Fruit fly (Drosophila melanogaster) whole organism, embryonic: ENCODE results near the gene Non3.

Source experiments
- Abd-B ChIP-seq: fragments of 200-800 bp; sonication (Bioruptor generic); optimal IDR thresholded peaks from 2 replicates; lab custom pipeline; 2018; ENCODE audit warnings: missing biosample characterization, mild to moderate bottlenecking, missing genetic modification characterization, moderate library complexity
- Ada2b ChIP-seq: fragments of 200-800 bp; sonication (Bioruptor generic); IDR thresholded peaks from 2 replicates; pipeline ENCODE4 v1.3.6; 2022; ENCODE audit warnings: missing biosample characterization, missing genetic modification characterization
- Atf3 ChIP-seq: fragments of 200-800 bp; sonication (Bioruptor generic); optimal IDR thresholded peaks from 3 replicates; lab custom pipeline; 2016; ENCODE audit warnings: missing biosample characterization, missing genetic modification characterization
- CG10366 ChIP-seq: fragments of 200-800 bp; sonication (Bioruptor generic); IDR thresholded peaks from 2 replicates; pipeline ENCODE4 v1.3.6; 2022; ENCODE audit warnings: missing biosample characterization, missing genetic modification characterization
- CG10543 ChIP-seq: fragments of 200-800 bp; sonication (Bioruptor generic); optimal IDR thresholded peaks from 3 replicates; lab custom pipeline; 2017; ENCODE audit warnings: missing biosample characterization, mild to moderate bottlenecking, missing genetic modification characterization, moderate library complexity
- CG12104 ChIP-seq: fragments of 200-800 bp; sonication (Bioruptor generic); optimal IDR thresholded peaks from 3 replicates; lab custom pipeline; 2016; ENCODE audit warnings: missing biosample characterization, missing genetic modification characterization
- CG12219 ChIP-seq: fragments of 200-800 bp; sonication (Bioruptor generic); optimal IDR thresholded peaks from 3 replicates; lab custom pipeline; 2018; ENCODE audit warnings: missing biosample characterization, mild to moderate bottlenecking, missing genetic modification characterization
- CG1529 ChIP-seq: fragments of 200-800 bp; sonication (Bioruptor generic); optimal IDR thresholded peaks from 3 replicates; lab custom pipeline; 2018; ENCODE audit warnings: missing biosample characterization, missing genetic modification characterization
- CG17186 ChIP-seq: fragments of 200-800 bp; sonication (Bioruptor generic); optimal IDR thresholded peaks from 3 replicates; lab custom pipeline; 2017; ENCODE audit warnings: missing biosample characterization, missing genetic modification reagents, missing genetic modification characterization
- CG2202 ChIP-seq: fragments of 200-800 bp; sonication (Bioruptor generic); optimal IDR thresholded peaks from 2 replicates; lab custom pipeline; 2018; ENCODE audit warnings: missing biosample characterization, mild to moderate bottlenecking, missing genetic modification characterization
- CG31441 ChIP-seq: fragments of 200-800 bp; sonication (Bioruptor generic); IDR thresholded peaks from 2 replicates; pipeline ENCODE4 v1.3.6; 2022; ENCODE audit warnings: missing biosample characterization, missing genetic modification characterization
- CG3726 ChIP-seq: fragments of 200-800 bp; sonication (Bioruptor generic); IDR thresholded peaks from 3 replicates; pipeline ENCODE4, ENCODE4 v1.3.6; 2022; ENCODE audit warnings: missing biosample characterization, missing genetic modification characterization
- CG4360 ChIP-seq: fragments of 200-800 bp; sonication (Bioruptor generic); IDR thresholded peaks from 2 replicates; pipeline ENCODE4 v1.3.6; 2022; ENCODE audit warnings: missing biosample characterization, missing genetic modification characterization
- CG7556 ChIP-seq: fragments of 200-800 bp; sonication (Bioruptor generic); optimal IDR thresholded peaks from 2 replicates; lab custom pipeline; 2017; ENCODE audit warnings: missing biosample characterization, mild to moderate bottlenecking, missing genetic modification characterization
- Dfd ChIP-seq, 2 experiments: fragments of >200 bp; optimal IDR thresholded peaks; 2 replicates each; lab custom pipeline; 2017; ENCODE audit warnings: missing biosample characterization in 2 of 2, missing genetic modification characterization in 2 of 2
- Doc2 ChIP-seq: fragments of 200-800 bp; sonication (Bioruptor generic); IDR thresholded peaks from 2 replicates; pipeline ENCODE4 v1.3.6; 2022; ENCODE audit warnings: missing biosample characterization, missing genetic modification characterization
- Doc3 ChIP-seq: fragments of 200-800 bp; sonication (Bioruptor generic); IDR thresholded peaks from 3 replicates; pipeline ENCODE4 v1.3.6; 2022; ENCODE audit warnings: missing biosample characterization, missing genetic modification characterization; ENCODE audit not compliant: partially characterized antibody
- Ets65A ChIP-seq: fragments of 200-800 bp; sonication (Bioruptor generic); peaks from one replicate; lab custom pipeline; 2016; ENCODE audit warnings: missing biosample characterization, missing genetic modification characterization
- Gsc ChIP-seq: fragments of 200-800 bp; sonication (Bioruptor generic); IDR thresholded peaks from 2 replicates; pipeline ENCODE4 v1.3.6; 2022; ENCODE audit warnings: missing biosample characterization, missing genetic modification characterization
- H15 ChIP-seq: fragments of 200-800 bp; sonication (Bioruptor generic); IDR thresholded peaks from 3 replicates; pipeline ENCODE4 v1.3.6; 2022; ENCODE audit warnings: missing biosample characterization, missing genetic modification characterization
- HHEX ChIP-seq: fragments of 200-800 bp; sonication (Bioruptor generic); optimal IDR thresholded peaks from 3 replicates; lab custom pipeline; 2017; ENCODE audit warnings: missing biosample characterization, mild to moderate bottlenecking, missing genetic modification characterization, missing genetic modification reagents
- HLH54F ChIP-seq: fragments of 200-800 bp; sonication (Bioruptor generic); optimal IDR thresholded peaks from 3 replicates; lab custom pipeline; 2016; ENCODE audit warnings: missing biosample characterization, missing genetic modification characterization
- Hr51 ChIP-seq, 2 experiments: fragments of 200-800 bp; sonication (Bioruptor generic); optimal IDR thresholded peaks; 2 replicates in 1 of 2; 3 replicates in 1 of 2; lab custom pipeline; 2016 to 2018; ENCODE audit warnings: missing biosample characterization in 2 of 2, missing genetic modification characterization in 2 of 2, mild to moderate bottlenecking in 1 of 2, moderate library complexity in 1 of 2
- Hsf ChIP-seq: fragments of 200-800 bp; sonication (Bioruptor generic); optimal IDR thresholded peaks from 3 replicates; lab custom pipeline; 2016; ENCODE audit warnings: missing biosample characterization, missing genetic modification characterization
- Max ChIP-seq: fragments of 200-800 bp; sonication (Bioruptor generic); optimal IDR thresholded peaks from 2 replicates; lab custom pipeline; 2016; ENCODE audit warnings: missing biosample characterization, mild to moderate bottlenecking, missing genetic modification characterization
- Oaz ChIP-seq: fragments of 200-800 bp; sonication (Bioruptor generic); IDR thresholded peaks from 2 replicates; pipeline ENCODE4 v1.3.6; 2022; ENCODE audit warnings: missing biosample characterization, missing genetic modification characterization
- Ravus ChIP-seq: fragments of 200-800 bp; sonication (Bioruptor generic); IDR thresholded peaks from 2 replicates; pipeline ENCODE4 v1.3.6; 2022; ENCODE audit warnings: missing biosample characterization, missing genetic modification characterization
- Sox100B ChIP-seq: fragments of 200-800 bp; sonication (Bioruptor generic); optimal IDR thresholded peaks from 3 replicates; lab custom pipeline; 2018; ENCODE audit warnings: missing biosample characterization, mild to moderate bottlenecking, missing genetic modification characterization
- Stat92E ChIP-seq, 3 experiments: fragments of >200 bp in 2 of 3; fragments of 200-800 bp in 1 of 3; sonication (Bioruptor generic) in 1 of 3; optimal IDR thresholded peaks; 2 replicates each; lab custom pipeline; 2017 to 2019; ENCODE audit warnings: missing biosample characterization in 3 of 3, missing genetic modification characterization in 3 of 3, mild to moderate bottlenecking in 1 of 3, moderate library complexity in 1 of 3
- amos ChIP-seq: fragments of 200-800 bp; sonication (Bioruptor generic); IDR thresholded peaks from 2 replicates; pipeline ENCODE4 v1.3.6; 2022; ENCODE audit warnings: missing biosample characterization, missing genetic modification characterization; ENCODE audit not compliant: partially characterized antibody
- chinmo ChIP-seq: fragments of 200-800 bp; sonication (Bioruptor generic); IDR thresholded peaks from 4 replicates; pipeline ENCODE4 v1.3.6; 2022; ENCODE audit warnings: missing biosample characterization, missing genetic modification characterization; ENCODE audit not compliant: partially characterized antibody
- corto ChIP-seq: fragments of 200-800 bp; sonication (Bioruptor generic); optimal IDR thresholded peaks from 2 replicates; lab custom pipeline; 2016; ENCODE audit warnings: missing biosample characterization, mild to moderate bottlenecking, missing genetic modification characterization, moderate library complexity
- dpn ChIP-seq, 2 experiments: fragments of 200-800 bp; sonication (Bioruptor generic); optimal IDR thresholded peaks; 3 replicates each; lab custom pipeline; 2016; ENCODE audit warnings: missing biosample characterization in 2 of 2, missing genetic modification characterization in 2 of 2
- fd96Cb ChIP-seq: fragments of 200-800 bp; sonication (Bioruptor generic); optimal IDR thresholded peaks from 2 replicates; lab custom pipeline; 2018; ENCODE audit warnings: missing biosample characterization, mild to moderate bottlenecking, missing genetic modification characterization, moderate library complexity
- gcm ChIP-seq: fragments of 200-800 bp; sonication (Bioruptor generic); optimal IDR thresholded peaks from 2 replicates; lab custom pipeline; 2019; ENCODE audit warnings: missing biosample characterization, mild to moderate bottlenecking, missing genetic modification characterization, moderate library complexity
- ind ChIP-seq: fragments of 200-800 bp; sonication (Bioruptor generic); optimal IDR thresholded peaks from 3 replicates; lab custom pipeline; 2016; ENCODE audit warnings: missing biosample characterization, missing genetic modification characterization
- lbe ChIP-seq: fragments of 200-800 bp; sonication (Bioruptor generic); optimal IDR thresholded peaks from 2 replicates; lab custom pipeline; 2016; ENCODE audit warnings: missing biosample characterization, mild to moderate bottlenecking, missing genetic modification characterization
- lilli ChIP-seq: fragments of 200-800 bp; sonication (Bioruptor generic); optimal IDR thresholded peaks from 3 replicates; lab custom pipeline; 2016; ENCODE audit warnings: missing biosample characterization, missing genetic modification characterization
- onecut ChIP-seq: fragments of 200-800 bp; sonication (Bioruptor generic); IDR thresholded peaks from 2 replicates; pipeline ENCODE4 v1.3.6; 2022; ENCODE audit warnings: missing biosample characterization, missing genetic modification characterization
- otp ChIP-seq: fragments of 200-800 bp; sonication (Bioruptor generic); IDR thresholded peaks from 3 replicates; pipeline ENCODE4, ENCODE4 v1.3.6; 2022; ENCODE audit warnings: missing biosample characterization, missing genetic modification characterization
- p53 ChIP-seq: fragments of 200-800 bp; sonication (Bioruptor generic); optimal IDR thresholded peaks from 2 replicates; lab custom pipeline; 2016; ENCODE audit warnings: missing biosample characterization, missing genetic modification characterization
- pho ChIP-seq: fragments of 200-800 bp; sonication (Bioruptor generic); optimal IDR thresholded peaks from 2 replicates; lab custom pipeline; 2016; ENCODE audit warnings: missing biosample characterization, missing genetic modification characterization
- pros ChIP-seq: fragments of 200-800 bp; sonication (Bioruptor generic); optimal IDR thresholded peaks from 3 replicates; lab custom pipeline; 2019; ENCODE audit warnings: missing biosample characterization, mild to moderate bottlenecking, missing genetic modification characterization, moderate library complexity
- sisA ChIP-seq: fragments of 200-800 bp; sonication (Bioruptor generic); IDR thresholded peaks from 2 replicates; pipeline ENCODE4 v1.3.6; 2022; ENCODE audit warnings: missing biosample characterization, missing genetic modification characterization
- stc ChIP-seq: fragments of 200-800 bp; sonication (Bioruptor generic); IDR thresholded peaks from 2 replicates; pipeline ENCODE4 v1.3.6; 2022; ENCODE audit warnings: missing biosample characterization, missing genetic modification characterization
- stwl ChIP-seq: fragments of 200-800 bp; sonication (Bioruptor generic); optimal IDR thresholded peaks from 3 replicates; lab custom pipeline; 2018; ENCODE audit warnings: missing biosample characterization, mild to moderate bottlenecking, missing genetic modification characterization, moderate library complexity
- tll ChIP-seq, 2 experiments: fragments of 200-800 bp in 1 of 2; fragments of >200 bp in 1 of 2; sonication (Bioruptor generic) in 1 of 2; optimal IDR thresholded peaks; 2 replicates each; lab custom pipeline; 2017 to 2019; ENCODE audit warnings: missing biosample characterization in 2 of 2, missing genetic modification characterization in 2 of 2, mild to moderate bottlenecking in 1 of 2, moderate library complexity in 1 of 2
- tup ChIP-seq: fragments of 200-800 bp; sonication (Bioruptor generic); optimal IDR thresholded peaks from 2 replicates; lab custom pipeline; 2016; ENCODE audit warnings: missing biosample characterization, mild to moderate bottlenecking, missing genetic modification characterization, moderate library complexity
- twi ChIP-seq: fragments of 200-800 bp; optimal IDR thresholded peaks from 2 replicates; lab custom pipeline; 2019; ENCODE audit warnings: missing biosample characterization, mild to moderate bottlenecking, missing genetic modification characterization, moderate library complexity
- z ChIP-seq: fragments of 200-800 bp; sonication (Bioruptor generic); IDR thresholded peaks from 3 replicates; pipeline ENCODE4 v1.3.6; 2022; ENCODE audit warnings: missing biosample characterization, missing genetic modification characterization
- zen2 ChIP-seq: fragments of 200-800 bp; sonication (Bioruptor generic); IDR thresholded peaks from 3 replicates; pipeline ENCODE4 v1.3.6; 2022; ENCODE audit warnings: missing biosample characterization, missing genetic modification characterization; ENCODE audit not compliant: partially characterized antibody

Gene Non3

dm6 chr3R:18215300-18215699 lies 8.2 kb upstream of the Non3 start (continued):
- TF ChIP-seq CG17186 (GFP tag; lab: Kevin White, UChicago) (no peak), tup (GFP tag; lab: Kevin White, UChicago) (no peak), Sox100B (GFP tag; lab: Kevin White, UChicago) (no peak), CG12104 (GFP tag; lab: Kevin White, UChicago) (no peak), Ada2b (GFP tag; lab: Robert Waterston, UW) (peak; percentile 47; the same call in 1 of the 2 replicates), Hsf (peak; percentile 66), Stat92E (GFP tag; optimal IDR thresholded peaks at IDR 0.05; lab: Kevin White, UChicago) (no peak), otp (GFP tag; lab: Robert Waterston, UW) (no peak), gcm (no peak), Dfd (GFP tag; optimal IDR thresholded peaks at IDR 0.05; lab: Kevin White, UChicago) (no peak), CG1529 (GFP tag; lab: Kevin White, UChicago) (no peak), sisA (GFP tag; lab: Robert Waterston, UW) (no peak), CG3726 (GFP tag; lab: Robert Waterston, UW) (no peak), Doc3 (GFP tag; lab: Robert Waterston, UW) (peak; percentile 88), ind (GFP tag; lab: Kevin White, UChicago) (peak; percentile 53), Gsc (no peak), HLH54F (GFP tag; lab: Kevin White, UChicago) (peak; percentile 54), amos (GFP tag; lab: Robert Waterston, UW) (peak; percentile 70), pros (GFP tag; lab: Kevin White, UChicago) (no peak), Hr51 (GFP tag; optimal IDR thresholded peaks at IDR 0.05; lab: Kevin White, UChicago) (peak in 1 of 2 experiments; percentile 19), Max (GFP tag; lab: Kevin White, UChicago) (no peak), twi (tag; lab: Kevin White, UChicago) (no peak), CG7556 (GFP tag; lab: Kevin White, UChicago) (no peak), Atf3 (GFP tag; lab: Kevin White, UChicago) (no peak), chinmo (GFP tag; lab: Robert Waterston, UW) (peak; percentile 58; the same call in 1 of the 4 replicates), tll (GFP tag; optimal IDR thresholded peaks at IDR 0.05; lab: Kevin White, UChicago) (no peak), Oaz (no peak), Abd-B (GFP tag; lab: Kevin White, UChicago) (peak; percentile 17), CG4360 (no peak), corto (no peak), p53 (GFP tag; lab: Kevin White, UChicago) (no peak), stwl (tag; lab: Kevin White, UChicago) (peak; percentile 67), CG12219 (GFP tag; lab: Kevin White, UChicago) (no peak), stc (GFP tag; lab: Robert Waterston, UW) (no peak), z (GFP tag; lab: Robert Waterston, UW) (no peak), CG10543 (GFP tag; lab: Kevin White, UChicago) (no peak), lilli (peak; percentile 68), zen2 (GFP tag; lab: Robert Waterston, UW) (peak; percentile 88), CG2202 (no peak), Ravus (GFP tag; lab: Robert Waterston, UW) (no peak), Ets65A (GFP tag; lab: Kevin White, UChicago) (peak; percentile 92), CG10366 (no peak), CG31441 (GFP tag; lab: Robert Waterston, UW) (no peak), HHEX (GFP tag; lab: Kevin White, UChicago) (no peak), lbe (GFP tag; lab: Kevin White, UChicago) (no peak), H15 (peak; percentile 25; the same call in 1 of the 3 replicates), fd96Cb (tag; lab: Kevin White, UChicago) (peak; percentile 3), pho (GFP tag; lab: Kevin White, UChicago) (no peak), onecut (no peak), dpn (GFP tag; optimal IDR thresholded peaks at IDR 0.05; lab: Kevin White, UChicago) (peak; percentile 47 to 50), Doc2 (GFP tag; lab: Robert Waterston, UW) (no peak)
